Worm (Caenorhabditis elegans) whole organism, L1 larva: ENCODE data around the gene ttr-53.

Experiments used
- F16B12.6 ChIP-seq: fragments of 150-350 bp; optimal IDR thresholded peaks from 2 replicates; lab custom pipeline; 2014; ENCODE audit warnings: missing biosample characterization, missing genetic modification characterization
- Y116A8C.19 ChIP-seq: sonication (generic microtip); optimal IDR thresholded peaks from 2 replicates; lab custom pipeline; 2016; ENCODE audit warnings: missing compliant biosample characterization, missing genetic modification characterization, borderline replicate concordance
- aha-1 ChIP-seq: fragments of 150-350 bp; optimal IDR thresholded peaks from 2 replicates; lab custom pipeline; 2014; ENCODE audit warnings: missing biosample characterization, missing genetic modification characterization
- aly-2 ChIP-seq: fragments of 150-350 bp; optimal IDR thresholded peaks from 2 replicates; lab custom pipeline; 2014; ENCODE audit warnings: missing biosample characterization, missing genetic modification characterization
- ceh-63 ChIP-seq: fragments of 200-800 bp; sonication (Bioruptor generic); optimal IDR thresholded peaks from 2 replicates; lab custom pipeline; 2018; ENCODE audit warnings: mild to moderate bottlenecking, missing genetic modification characterization, missing compliant biosample characterization
- ceh-8 ChIP-seq: fragments of 200-800 bp; sonication (Bioruptor generic); optimal IDR thresholded peaks from 2 replicates; lab custom pipeline; 2018; ENCODE audit warnings: mild to moderate bottlenecking, missing genetic modification characterization, moderate library complexity, missing compliant biosample characterization
- ceh-82 ChIP-seq, 3 experiments: fragments of 150-350 bp in 1 of 3; sonication (generic microtip) in 2 of 3; optimal IDR thresholded peaks; 2 replicates each; lab custom pipeline; 2014 to 2017; ENCODE audit warnings: missing biosample characterization in 3 of 3, missing genetic modification characterization in 3 of 3
- ceh-90 ChIP-seq: sonication (generic microtip); optimal IDR thresholded peaks from 2 replicates; lab custom pipeline; 2016; ENCODE audit warnings: missing genetic modification characterization, missing compliant biosample characterization
- dpl-1 ChIP-seq, 3 experiments: fragments of 150-350 bp in 2 of 3; sonication (generic microtip) in 1 of 3; optimal IDR thresholded peaks; 2 replicates each; lab custom pipeline; 2014 to 2017; ENCODE audit warnings: missing biosample characterization in 3 of 3, missing genetic modification characterization in 3 of 3, missing genetic modification reagents in 3 of 3
- dsc-1 ChIP-seq: sonication (generic microtip); optimal IDR thresholded peaks from 2 replicates; lab custom pipeline; 2016; ENCODE audit warnings: mild to moderate bottlenecking, missing genetic modification characterization, missing compliant biosample characterization
- efl-1 ChIP-seq, 4 experiments: fragments of 150-350 bp; optimal IDR thresholded peaks in 3 of 4; peaks in 1 of 4; 1 replicate in 1 of 4; 2 replicates in 3 of 4; lab custom pipeline; 2014; ENCODE audit warnings: missing biosample characterization in 2 of 4, missing genetic modification characterization in 2 of 4, missing genetic modification reagents in 2 of 4
- elt-2 ChIP-seq: sonication (generic microtip); optimal IDR thresholded peaks from 2 replicates; lab custom pipeline; 2016; ENCODE audit warnings: missing genetic modification characterization, mild to moderate bottlenecking, inconsistent platforms, missing compliant biosample characterization, missing genetic modification reagents
- elt-3 ChIP-seq, 6 experiments: fragments of 150-350 bp in 1 of 6; sonication (generic microtip); optimal IDR thresholded peaks; 2 replicates each; lab custom pipeline; 2017 to 2018; ENCODE audit warnings: missing biosample characterization in 6 of 6, missing genetic modification characterization in 6 of 6, inconsistent platforms in 1 of 6
- ets-5 ChIP-seq: fragments of 200-800 bp; sonication (Bioruptor generic); IDR thresholded peaks from 2 replicates; pipeline ENCODE4 v1.3.6; 2022; ENCODE audit warnings: missing genetic modification characterization, missing compliant biosample characterization
- fkh-10 ChIP-seq: sonication (generic microtip); optimal IDR thresholded peaks from 2 replicates; lab custom pipeline; 2017; ENCODE audit warnings: missing biosample characterization, missing genetic modification reagents, missing genetic modification characterization
- fkh-8 ChIP-seq: sonication (generic microtip); optimal IDR thresholded peaks from 2 replicates; lab custom pipeline; 2016; ENCODE audit warnings: mild to moderate bottlenecking, missing genetic modification characterization, missing compliant biosample characterization
- fos-1 ChIP-seq: fragments of 150-350 bp; optimal IDR thresholded peaks from 2 replicates; lab custom pipeline; 2014; ENCODE audit warnings: missing biosample characterization, missing genetic modification characterization
- hlh-17 ChIP-seq: fragments of 200-800 bp; sonication (Bioruptor generic); optimal IDR thresholded peaks from 2 replicates; lab custom pipeline; 2018; ENCODE audit warnings: missing genetic modification characterization, mild to moderate bottlenecking, missing compliant biosample characterization, moderate library complexity, borderline replicate concordance
- hlh-4 ChIP-seq: sonication (generic microtip); optimal IDR thresholded peaks from 2 replicates; lab custom pipeline; 2016; ENCODE audit warnings: mild to moderate bottlenecking, missing genetic modification characterization, missing compliant biosample characterization
- lin-13 ChIP-seq: fragments of 150-350 bp; optimal IDR thresholded peaks from 2 replicates; lab custom pipeline; 2014; ENCODE audit warnings: missing biosample characterization, missing genetic modification reagents, missing genetic modification characterization
- lin-14 ChIP-seq: fragments of 200-800 bp; sonication (Bioruptor generic); optimal IDR thresholded peaks from 2 replicates; lab custom pipeline; 2018; ENCODE audit warnings: mild to moderate bottlenecking, missing genetic modification characterization, moderate library complexity, missing compliant biosample characterization
- lin-15B ChIP-seq: fragments of 150-350 bp; sonication (generic microtip); optimal IDR thresholded peaks from 3 replicates; lab custom pipeline; 2014; ENCODE audit warnings: missing biosample characterization, missing genetic modification characterization
- lir-3 ChIP-seq: sonication (generic microtip); optimal IDR thresholded peaks from 2 replicates; lab custom pipeline; 2016; ENCODE audit warnings: mild to moderate bottlenecking, missing genetic modification characterization, moderate library complexity, missing compliant biosample characterization; ENCODE audit not compliant: poor library complexity
- lsy-2 ChIP-seq, 2 experiments: fragments of 150-350 bp; optimal IDR thresholded peaks; 2 replicates each; lab custom pipeline; 2014; ENCODE audit warnings: missing biosample characterization in 2 of 2, missing genetic modification characterization in 2 of 2
- mab-9 ChIP-seq: fragments of 200-800 bp; sonication (Bioruptor generic); IDR thresholded peaks from 2 replicates; pipeline ENCODE4 v1.3.6; 2022; ENCODE audit warnings: missing genetic modification reagents, missing genetic modification characterization, missing compliant biosample characterization
- mdl-1 ChIP-seq, 2 experiments: fragments of 150-350 bp; optimal IDR thresholded peaks; 2 replicates each; lab custom pipeline; 2014 to 2017; ENCODE audit warnings: missing biosample characterization in 2 of 2, missing genetic modification characterization in 2 of 2, inconsistent platforms in 1 of 2
- mef-2 ChIP-seq: fragments of 150-350 bp; optimal IDR thresholded peaks from 2 replicates; lab custom pipeline; 2014; ENCODE audit warnings: missing biosample characterization, missing genetic modification characterization
- mep-1 ChIP-seq: fragments of 150-350 bp; optimal IDR thresholded peaks from 2 replicates; lab custom pipeline; 2014; ENCODE audit warnings: missing biosample characterization, missing genetic modification characterization
- nhr-12 ChIP-seq: sonication (generic microtip); optimal IDR thresholded peaks from 2 replicates; lab custom pipeline; 2017; ENCODE audit warnings: missing biosample characterization, missing genetic modification characterization
- nhr-19 ChIP-seq: fragments of 200-800 bp; sonication (Bioruptor generic); conservative IDR thresholded peaks from 2 replicates; pipeline ENCODE4 v1.3.6; 2022; ENCODE audit warnings: missing genetic modification characterization, missing compliant biosample characterization
- nhr-20 ChIP-seq: sonication (generic microtip); optimal IDR thresholded peaks from 2 replicates; lab custom pipeline; 2016; ENCODE audit warnings: mild to moderate bottlenecking, missing genetic modification characterization, missing compliant biosample characterization
- nhr-237 ChIP-seq: fragments of 150-350 bp; optimal IDR thresholded peaks from 2 replicates; lab custom pipeline; 2014; ENCODE audit warnings: missing biosample characterization, missing genetic modification characterization
- nhr-28 ChIP-seq: fragments of 150-350 bp; optimal IDR thresholded peaks from 2 replicates; lab custom pipeline; 2014; ENCODE audit warnings: missing biosample characterization, missing genetic modification characterization
- nhr-47 ChIP-seq: sonication (generic microtip); optimal IDR thresholded peaks from 2 replicates; lab custom pipeline; 2016; ENCODE audit warnings: mild to moderate bottlenecking, missing genetic modification characterization, moderate library complexity, missing compliant biosample characterization
- nhr-85 ChIP-seq: sonication (generic microtip); peaks from one replicate; lab custom pipeline; 2016; ENCODE audit warnings: missing genetic modification characterization, inconsistent platforms, missing compliant biosample characterization
- nhr-90 ChIP-seq: sonication (generic microtip); optimal IDR thresholded peaks from 2 replicates; lab custom pipeline; 2016; ENCODE audit warnings: mild to moderate bottlenecking, missing genetic modification characterization, missing compliant biosample characterization; ENCODE audit not compliant: poor library complexity
- pag-3 ChIP-seq: sonication (generic microtip); optimal IDR thresholded peaks from 2 replicates; lab custom pipeline; 2017; ENCODE audit warnings: missing genetic modification characterization, mild to moderate bottlenecking, missing compliant biosample characterization, antibody characterized with exemption, borderline replicate concordance; ENCODE audit not compliant: insufficient read depth
- rnt-1 ChIP-seq: sonication (generic microtip); optimal IDR thresholded peaks from 2 replicates; lab custom pipeline; 2016; ENCODE audit warnings: mild to moderate bottlenecking, missing genetic modification characterization, moderate library complexity, missing compliant biosample characterization
- snpc-4 ChIP-seq: fragments of 150-350 bp; optimal IDR thresholded peaks from 2 replicates; lab custom pipeline; 2014; ENCODE audit warnings: missing biosample characterization, missing genetic modification characterization
- snu-23 ChIP-seq: sonication (generic microtip); optimal IDR thresholded peaks from 2 replicates; lab custom pipeline; 2016; ENCODE audit warnings: missing genetic modification characterization, missing compliant biosample characterization
- swsn-7 ChIP-seq: sonication (generic microtip); optimal IDR thresholded peaks from 2 replicates; lab custom pipeline; 2016; ENCODE audit warnings: missing genetic modification characterization, missing compliant biosample characterization
- unc-130 ChIP-seq: fragments of 150-350 bp; optimal IDR thresholded peaks from 2 replicates; lab custom pipeline; 2017; ENCODE audit warnings: missing biosample characterization, missing genetic modification characterization, inconsistent platforms
- unc-30 ChIP-seq: sonication (generic microtip); optimal IDR thresholded peaks from 2 replicates; lab custom pipeline; 2017; ENCODE audit warnings: missing biosample characterization, missing genetic modification characterization
- unc-98 ChIP-seq: fragments of 200-800 bp; sonication (Bioruptor generic); IDR thresholded peaks from 2 replicates; pipeline ENCODE4 v1.3.6; 2022; ENCODE audit warnings: missing genetic modification characterization, missing compliant biosample characterization
- zag-1 ChIP-seq: fragments of 150-350 bp; optimal IDR thresholded peaks from 2 replicates; lab custom pipeline; 2014; ENCODE audit warnings: missing biosample characterization, missing genetic modification characterization
- zip-4 ChIP-seq: fragments of 200-800 bp; sonication (Bioruptor generic); optimal IDR thresholded peaks from 2 replicates; lab custom pipeline; 2018; ENCODE audit warnings: mild to moderate bottlenecking, missing genetic modification characterization, moderate library complexity, missing compliant biosample characterization

Gene ttr-53

ce11 chrIV:10174932-10175732, 17.3 kb downstream of the ttr-53 start (continued):
- TF ChIP-seq nhr-90 (tag; lab: Kevin White, UChicago) (peak; percentile 33), efl-1 (optimal IDR thresholded peaks at IDR 0.05; lab: Kevin White, UChicago) (no peak), efl-1 (GFP tag; optimal IDR thresholded peaks at IDR 0.05 in 1 of 2; lab: Kevin White, UChicago) (peak in 1 of 2 experiments; percentile 62), nhr-237 (tag; lab: Kevin White, UChicago) (no peak), elt-3 (tag; optimal IDR thresholded peaks at IDR 0.05; lab: Kevin White, UChicago) (peak in 2 of 6 experiments; percentile 0 to 8), Y116A8C.19 (tag; lab: Kevin White, UChicago) (no peak), snpc-4 (tag; lab: Kevin White, UChicago) (no peak), nhr-85 (no peak), unc-130 (tag; lab: Kevin White, UChicago) (no peak), F16B12.6 (tag; lab: Kevin White, UChicago) (no peak), unc-30 (tag; lab: Kevin White, UChicago) (no peak), pag-3 (tag; lab: Kevin White, UChicago) (no peak), unc-98 (no peak), lin-13 (GFP tag; lab: Kevin White, UChicago) (no peak), fos-1 (tag; lab: Kevin White, UChicago) (no peak), fkh-8 (tag; lab: Kevin White, UChicago) (no peak), ceh-63 (GFP tag; lab: Kevin White, UChicago) (no peak), lin-14 (GFP tag; lab: Kevin White, UChicago) (peak; percentile 73), rnt-1 (no peak), nhr-20 (tag; lab: Kevin White, UChicago) (peak; percentile 19), nhr-28 (tag; lab: Kevin White, UChicago) (no peak), lsy-2 (tag; optimal IDR thresholded peaks at IDR 0.05; lab: Kevin White, UChicago) (no peak), dpl-1 (GFP tag; optimal IDR thresholded peaks at IDR 0.05; lab: Kevin White, UChicago) (no peak), ceh-82 (tag; optimal IDR thresholded peaks at IDR 0.05; lab: Kevin White, UChicago) (no peak), lin-15B (tag; lab: Kevin White, UChicago) (no peak), nhr-47 (tag; lab: Kevin White, UChicago) (peak; percentile 0), zag-1 (tag; lab: Kevin White, UChicago) (no peak), dsc-1 (tag; lab: Kevin White, UChicago) (no peak), ceh-90 (tag; lab: Kevin White, UChicago) (no peak), hlh-4 (tag; lab: Kevin White, UChicago) (no peak), nhr-12 (tag; lab: Kevin White, UChicago) (no peak), ets-5 (GFP tag; lab: Robert Waterston, UW) (no peak), ceh-8 (no peak), aha-1 (tag; lab: Kevin White, UChicago) (no peak), snu-23 (peak; percentile 25), mab-9 (no peak), nhr-19 (GFP tag; lab: Robert Waterston, UW) (peak; percentile 9; the same call in 1 of the 2 replicates)
- TF ChIP-seq, all 84 proteins: peak for 12

DNA sequence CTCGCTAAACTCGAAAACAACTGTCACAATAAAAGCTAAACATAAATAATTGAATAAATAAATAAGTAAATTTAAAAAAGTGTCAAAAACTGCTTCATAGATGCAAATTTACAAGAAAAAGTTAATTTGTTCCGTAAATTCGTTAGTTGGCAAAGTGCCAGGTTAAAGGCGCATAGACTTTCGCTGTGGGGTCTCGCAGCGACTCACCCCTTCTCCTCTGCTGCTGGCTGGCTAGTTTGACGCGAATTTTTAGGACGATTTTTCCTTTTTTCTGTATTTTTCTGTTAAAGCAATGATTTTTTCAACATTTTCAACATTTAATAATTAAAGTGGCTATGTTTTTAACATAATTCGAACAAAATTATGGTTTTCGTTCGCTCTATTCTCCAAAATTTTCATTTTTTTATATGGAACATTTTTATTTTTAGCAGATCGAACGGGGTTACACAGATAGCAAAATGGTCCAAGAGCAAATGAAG, 18.5 kb downstream of the ttr-53 start, which contains the start of gene rack-1:
rack-1 (plus strand) TSS at position 429 of the 479 bp plus-strand sequence.
- TF ChIP-seq lin-15B (tag; lab: Kevin White, UChicago) (peak; percentile 31), unc-130 (tag; lab: Kevin White, UChicago) (peak; percentile 58), elt-2 (tag; lab: Kevin White, UChicago) (peak; percentile 19), aly-2 (tag; lab: Kevin White, UChicago) (no peak), nhr-20 (tag; lab: Kevin White, UChicago) (peak; percentile 65), mef-2 (no peak), lir-3 (tag; lab: Kevin White, UChicago) (no peak), ceh-63 (GFP tag; lab: Kevin White, UChicago) (no peak), zip-4 (GFP tag; lab: Kevin White, UChicago) (no peak), nhr-47 (tag; lab: Kevin White, UChicago) (peak; percentile 59), dsc-1 (tag; lab: Kevin White, UChicago) (peak; percentile 35), hlh-17 (no peak), swsn-7 (tag; lab: Kevin White, UChicago) (peak; percentile 50), nhr-19 (GFP tag; lab: Robert Waterston, UW) (peak; percentile 29; the same call in 1 of the 2 replicates), F16B12.6 (tag; lab: Kevin White, UChicago) (peak; percentile 39), mep-1 (peak; percentile 64), snpc-4 (tag; lab: Kevin White, UChicago) (peak; percentile 15), lsy-2 (tag; optimal IDR thresholded peaks at IDR 0.05; lab: Kevin White, UChicago) (peak; percentile 67 to 84), ceh-90 (tag; lab: Kevin White, UChicago) (no peak), mdl-1 (tag; optimal IDR thresholded peaks at IDR 0.05; lab: Kevin White, UChicago) (peak in 1 of 2 experiments; percentile 38), fkh-10 (GFP tag; lab: Kevin White, UChicago) (no peak), efl-1 (optimal IDR thresholded peaks at IDR 0.05; lab: Kevin White, UChicago) (peak; percentile 68 to 72), efl-1 (GFP tag; optimal IDR thresholded peaks at IDR 0.05 in 1 of 2; lab: Kevin White, UChicago) (peak; percentile 65 to 93)
